Worm (Caenorhabditis elegans): Measurements from ENCODE around the gene F55A11.4.

ce11 chrV:11799252-11799822, 29.1 kb downstream of the F55A11.4 start:
- TF ChIP-seq klf-2 (GFP tag; conservative IDR thresholded peaks at IDR 0.05) (no peak), ref-1 (GFP tag; conservative IDR thresholded peaks at IDR 0.05) (no peak), med-1 (GFP tag; optimal IDR thresholded peaks at IDR 0.05; ENCODE audit: insufficient read depth) (no peak), ztf-29 (GFP tag; IDR thresholded peaks at IDR 0.05) (no peak), tab-1 (GFP tag; IDR thresholded peaks at IDR 0.05) (no peak)

Measured in whole organism, midembryonic.